Worm (Caenorhabditis elegans): ENCODE measurements around the gene fbxb-77.
"Not testable (repeated sequence)": the region's sequence is repeated elsewhere in the genome, so short reads cannot be mapped to it uniquely, and the experiment has no call there.

DNA sequence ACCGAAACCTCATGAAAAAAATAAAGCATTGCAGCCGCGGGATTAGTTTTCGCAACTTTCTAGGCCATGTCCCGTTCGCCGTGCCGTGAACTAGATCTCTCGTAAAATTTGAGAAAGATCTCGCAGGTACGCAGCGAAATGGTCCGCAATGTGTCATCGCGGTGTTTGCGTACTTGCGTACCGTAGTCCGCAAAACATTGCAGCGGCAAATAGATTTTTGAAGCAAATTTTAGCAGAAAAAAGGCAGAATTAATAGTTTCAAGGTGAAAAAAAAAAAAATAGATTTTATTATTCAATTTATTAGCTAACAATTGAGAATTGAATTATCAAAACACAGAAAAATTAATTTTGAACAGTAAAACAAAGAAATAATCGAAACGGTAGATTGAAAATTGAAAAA, 28.0 kb downstream of the fbxb-77 start:
- TF ChIP-seq lsy-2 (tag; optimal IDR thresholded peaks at IDR 0.05) (peak; percentile 97 to 98), saeg-2 (GFP tag; IDR thresholded peaks at IDR 0.05) (peak; percentile 98), unc-62 (GFP tag; optimal IDR thresholded peaks at IDR 0.05 in 1 of 2) (peak in 1 of 2 experiments; percentile 84)
- not testable (repeated sequence) for TF ChIP-seq unc-62 (tag; optimal IDR thresholded peaks at IDR 0.05)
